Worm (Caenorhabditis elegans): ENCODE results near the gene pph-5.

DNA sequence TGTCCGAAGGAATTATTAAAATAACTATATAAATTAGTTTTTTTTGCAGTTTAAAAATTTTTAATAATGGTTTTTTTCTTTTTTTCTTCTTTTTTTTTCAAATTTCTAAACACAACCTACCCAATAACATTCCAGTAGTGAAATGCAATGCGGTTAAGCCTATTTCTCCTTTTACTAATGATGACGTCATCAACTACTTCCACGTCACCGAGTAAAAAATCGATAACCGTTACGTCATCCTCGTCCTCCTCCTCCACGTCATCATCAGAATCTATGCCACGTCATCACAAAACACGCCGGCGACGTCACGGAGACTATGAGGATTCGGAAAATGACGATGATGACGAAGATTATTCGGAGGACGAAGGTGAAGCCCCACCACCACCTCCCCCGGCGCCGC is 15.7 kb upstream of the pph-5 start, which contains the start of gene hot-2:
- TF ChIP-seq him-1 (tag; optimal IDR thresholded peaks at IDR 0.05), result no peak
- TF ChIP-seq dao-5 (tag; optimal IDR thresholded peaks at IDR 0.05), result no peak

Data from whole organism, L4/young adult.